Fruit fly (Drosophila melanogaster) whole organism, embryonic: Measurements from ENCODE around the gene Tmtc4.

Source experiments
- Atf6 ChIP-seq: fragments of 200-800 bp; sonication (Bioruptor generic); IDR thresholded peaks from 2 replicates; pipeline ENCODE4 v1.3.6; 2022; ENCODE audit warnings: missing biosample characterization, missing genetic modification characterization
- CG10209 ChIP-seq: fragments of 200-800 bp; sonication (Bioruptor generic); optimal IDR thresholded peaks from 3 replicates; lab custom pipeline; 2017; ENCODE audit warnings: missing biosample characterization, mild to moderate bottlenecking, missing genetic modification characterization, missing genetic modification reagents
- CG4404 ChIP-seq: fragments of 200-800 bp; sonication (Bioruptor generic); IDR thresholded peaks from 2 replicates; pipeline ENCODE4 v1.3.6; 2022; ENCODE audit warnings: missing biosample characterization, missing genetic modification characterization
- D19B ChIP-seq: fragments of 200-800 bp; sonication (Bioruptor generic); optimal IDR thresholded peaks from 2 replicates; lab custom pipeline; 2017; ENCODE audit warnings: missing biosample characterization, mild to moderate bottlenecking, missing genetic modification characterization
- Hr39 ChIP-seq: fragments of >200 bp; optimal IDR thresholded peaks from 2 replicates; lab custom pipeline; 2017
- dati ChIP-seq: fragments of 200-800 bp; sonication (Bioruptor generic); IDR thresholded peaks from 2 replicates; pipeline ENCODE4 v1.3.6; 2022; ENCODE audit warnings: missing biosample characterization, missing genetic modification characterization
- gsb-n ChIP-seq: fragments of 200-800 bp; sonication (Bioruptor generic); optimal IDR thresholded peaks from 3 replicates; lab custom pipeline; 2018; ENCODE audit warnings: missing biosample characterization, mild to moderate bottlenecking, missing genetic modification characterization
- knrl ChIP-seq: fragments of 200-800 bp; sonication (Bioruptor generic); IDR thresholded peaks from 3 replicates; pipeline ENCODE4 v1.3.6; 2022; ENCODE audit warnings: missing biosample characterization, missing genetic modification characterization; ENCODE audit not compliant: partially characterized antibody
- otp ChIP-seq: fragments of 200-800 bp; sonication (Bioruptor generic); IDR thresholded peaks from 3 replicates; pipeline ENCODE4, ENCODE4 v1.3.6; 2022; ENCODE audit warnings: missing biosample characterization, missing genetic modification characterization
- psq ChIP-seq: fragments of 200-800 bp; sonication (Bioruptor generic); optimal IDR thresholded peaks from 2 replicates; lab custom pipeline; 2017; ENCODE audit warnings: missing biosample characterization, missing genetic modification characterization
- tna ChIP-seq: fragments of 200-800 bp; sonication (Bioruptor generic); IDR thresholded peaks from 2 replicates; pipeline ENCODE4 v1.3.6; 2022; ENCODE audit warnings: missing biosample characterization, missing genetic modification characterization; ENCODE audit not compliant: partially characterized antibody

DNA sequence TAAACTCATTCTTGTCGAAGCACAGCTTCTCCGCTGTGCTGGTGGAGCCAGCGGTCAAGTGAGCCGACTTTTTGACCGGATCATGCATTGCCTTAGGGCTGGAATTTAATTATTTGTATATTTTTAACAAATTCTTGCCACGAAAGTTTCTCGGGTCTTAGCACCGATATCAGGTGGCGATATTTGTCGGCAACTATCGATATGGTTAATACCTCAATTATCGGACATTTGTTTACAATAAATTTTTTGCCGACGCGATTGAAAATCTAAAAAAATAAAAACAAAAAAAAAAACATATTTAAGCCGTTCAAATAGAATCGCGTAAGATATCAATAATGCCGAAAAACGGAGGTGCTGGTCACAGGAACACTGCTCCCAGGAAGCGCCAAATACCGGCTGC, 10.5 kb downstream of the Tmtc4 start, which contains the start of the genes Cog2 and Trax:
- TF ChIP-seq tna = peak; percentile 78
- TF ChIP-seq dati (GFP tag; lab: Robert Waterston, UW) = no peak
- TF ChIP-seq Hr39 = no peak
- TF ChIP-seq CG4404 = no peak
- no peak for TF ChIP-seq psq (GFP tag; lab: Kevin White, UChicago)
- no peak for TF ChIP-seq Atf6 (GFP tag; lab: Robert Waterston, UW)
- no peak for TF ChIP-seq otp
- no peak for TF ChIP-seq D19B
- TF ChIP-seq knrl (GFP tag; lab: Robert Waterston, UW) = peak; percentile 77
- no peak for TF ChIP-seq CG10209
- no peak for TF ChIP-seq gsb-n (tag; lab: Kevin White, UChicago)
